Fruit fly (Drosophila melanogaster): ENCODE measurements around the gene Atg1.

Gene Atg1

dm6 chr3L:12835511-12836479 is 30.9 kb upstream of the Atg1 start (continued):
- TF ChIP-seq CG5245 (GFP tag; optimal IDR thresholded peaks at IDR 0.05) (no peak), Dll (GFP tag; IDR thresholded peaks at IDR 0.05; ENCODE audit: partially characterized antibody) (no peak), sug (tag; optimal IDR thresholded peaks at IDR 0.05) (peak; percentile 99), CG31365 (tag; optimal IDR thresholded peaks at IDR 0.05) (no peak), CG11247 (GFP tag; IDR thresholded peaks at IDR 0.05) (no peak), CG9437 (GFP tag; optimal IDR thresholded peaks at IDR 0.05) (no peak), zfh1 (GFP tag; IDR thresholded peaks at IDR 0.05) (no peak), CG4360 (GFP tag; IDR thresholded peaks at IDR 0.05) (no peak), ERR (GFP tag; optimal IDR thresholded peaks at IDR 0.05) (no peak), CG13123 (GFP tag; optimal IDR thresholded peaks at IDR 0.05) (no peak), Hmx (GFP tag; optimal IDR thresholded peaks at IDR 0.05) (no peak), CG10147 (GFP tag; optimal IDR thresholded peaks at IDR 0.05) (no peak), B-H2 (GFP tag; optimal IDR thresholded peaks at IDR 0.05) (no peak), corto (GFP tag; optimal IDR thresholded peaks at IDR 0.05) (no peak), ken (GFP tag; IDR thresholded peaks at IDR 0.05) (no peak), CG12391 (tag; optimal IDR thresholded peaks at IDR 0.05) (no peak), CG17361 (GFP tag; IDR thresholded peaks at IDR 0.05) (no peak), inv (GFP tag; IDR thresholded peaks at IDR 0.05; ENCODE audit: partially characterized antibody) (no peak), unpg (GFP tag; optimal IDR thresholded peaks at IDR 0.05) (no peak), CG34376 (GFP tag; optimal IDR thresholded peaks at IDR 0.05) (peak; percentile 56), Spps (tag; optimal IDR thresholded peaks at IDR 0.05) (peak; percentile 12), schlank (tag; optimal IDR thresholded peaks at IDR 0.05) (no peak), mirr (GFP tag; optimal IDR thresholded peaks at IDR 0.05) (peak; percentile 50), Jarid2 (GFP tag; optimal IDR thresholded peaks at IDR 0.05) (no peak), CG12942 (GFP tag; optimal IDR thresholded peaks at IDR 0.05) (no peak), fd3F (GFP tag; optimal IDR thresholded peaks at IDR 0.05) (no peak), CG30403 (GFP tag; optimal IDR thresholded peaks at IDR 0.05) (no peak), twi (tag; optimal IDR thresholded peaks at IDR 0.05) (no peak), CG3847 (GFP tag; IDR thresholded peaks at IDR 0.05) (no peak), CG2199 (GFP tag; IDR thresholded peaks at IDR 0.05) (peak; percentile 53; the same call in 1 of the 3 replicates), scrt (GFP tag; optimal IDR thresholded peaks at IDR 0.05) (peak; percentile 10), exex (tag; optimal IDR thresholded peaks at IDR 0.05) (peak; percentile 64), CG13296 (GFP tag; optimal IDR thresholded peaks at IDR 0.05) (no peak), abd-A (tag; optimal IDR thresholded peaks at IDR 0.05) (no peak), toy (GFP tag; IDR thresholded peaks at IDR 0.05) (no peak), PHDP (tag; optimal IDR thresholded peaks at IDR 0.05) (peak; percentile 47), tin (GFP tag; optimal IDR thresholded peaks at IDR 0.05) (no peak), CG13287 (GFP tag; IDR thresholded peaks at IDR 0.05; ENCODE audit: partially characterized antibody) (no peak), Tbp (GFP tag; optimal IDR thresholded peaks at IDR 0.05) (no peak), hbn (GFP tag; IDR thresholded peaks at IDR 0.05; ENCODE audit: partially characterized antibody) (no peak), BtbVII (GFP tag; optimal IDR thresholded peaks at IDR 0.05) (peak; percentile 43), fd64A (GFP tag; optimal IDR thresholded peaks at IDR 0.05) (no peak), slp2 (GFP tag; optimal IDR thresholded peaks at IDR 0.05) (no peak), Bdp1 (GFP tag; optimal IDR thresholded peaks at IDR 0.05) (no peak), aop (GFP tag; IDR thresholded peaks at IDR 0.05) (no peak), CG14050 (GFP tag; IDR thresholded peaks at IDR 0.05) (no peak), so (GFP tag; IDR thresholded peaks at IDR 0.05) (no peak), Ets65A (GFP tag) (peak; percentile 86), ash1 (GFP tag; optimal IDR thresholded peaks at IDR 0.05) (no peak)

Data from whole organism, embryonic.